Fruit fly (Drosophila melanogaster) whole organism, embryonic: ENCODE data around the gene bmm.

Experiments
- ATbp ChIP-seq: fragments of 200-800 bp; sonication (Bioruptor generic); optimal IDR thresholded peaks from 2 replicates; lab custom pipeline; 2017; ENCODE audit warnings: missing biosample characterization, mild to moderate bottlenecking, missing genetic modification characterization, missing genetic modification reagents
- Awh ChIP-seq: fragments of 200-800 bp; sonication (Bioruptor generic); IDR thresholded peaks from 2 replicates; pipeline ENCODE4, ENCODE4 v1.3.6; 2022; ENCODE audit warnings: missing biosample characterization, missing genetic modification characterization
- Blimp-1 ChIP-seq: fragments of 200-800 bp; sonication (Bioruptor generic); optimal IDR thresholded peaks from 3 replicates; lab custom pipeline; 2018; ENCODE audit warnings: missing biosample characterization, missing genetic modification characterization, mild to moderate bottlenecking, moderate library complexity, missing genetic modification reagents
- BtbVII ChIP-seq: fragments of 200-800 bp; sonication (Bioruptor generic); optimal IDR thresholded peaks from 3 replicates; lab custom pipeline; 2017; ENCODE audit warnings: missing biosample characterization, mild to moderate bottlenecking, missing genetic modification characterization
- Bteb2 ChIP-seq: fragments of 200-800 bp; sonication (Bioruptor generic); optimal IDR thresholded peaks from 2 replicates; lab custom pipeline; 2016; ENCODE audit warnings: missing biosample characterization, missing genetic modification characterization
- CG10654 ChIP-seq: fragments of 200-800 bp; sonication (Bioruptor generic); optimal IDR thresholded peaks from 2 replicates; lab custom pipeline; 2016; ENCODE audit warnings: missing biosample characterization, missing genetic modification characterization
- CG11696 ChIP-seq: fragments of 200-800 bp; sonication (Bioruptor generic); IDR thresholded peaks from 2 replicates; pipeline ENCODE4 v1.3.6; 2022; ENCODE audit warnings: missing biosample characterization, missing genetic modification characterization
- CG1233 ChIP-seq: fragments of 200-800 bp; sonication (Bioruptor generic); optimal IDR thresholded peaks from 4 replicates; lab custom pipeline; 2018; ENCODE audit warnings: missing biosample characterization, mild to moderate bottlenecking, missing genetic modification characterization
- CG12744 ChIP-seq: fragments of 200-800 bp; sonication (Bioruptor generic); optimal IDR thresholded peaks from 2 replicates; lab custom pipeline; 2016; ENCODE audit warnings: missing biosample characterization, missing genetic modification characterization
- CG15073 ChIP-seq: fragments of 200-800 bp; sonication (Bioruptor generic); optimal IDR thresholded peaks from 2 replicates; lab custom pipeline; 2016; ENCODE audit warnings: missing biosample characterization, missing genetic modification characterization
- CG18011 ChIP-seq: fragments of 200-800 bp; sonication (Bioruptor generic); optimal IDR thresholded peaks from 2 replicates; lab custom pipeline; 2017; ENCODE audit warnings: missing biosample characterization, missing genetic modification characterization, mild to moderate bottlenecking, moderate library complexity, missing genotype
- CG2875 ChIP-seq: fragments of 200-800 bp; sonication (Bioruptor generic); optimal IDR thresholded peaks from 2 replicates; lab custom pipeline; 2017; ENCODE audit warnings: missing biosample characterization, mild to moderate bottlenecking, missing genetic modification characterization, missing genetic modification reagents
- CG4707 ChIP-seq: fragments of 200-800 bp; sonication (Bioruptor generic); optimal IDR thresholded peaks from 2 replicates; lab custom pipeline; 2018; ENCODE audit warnings: missing biosample characterization, mild to moderate bottlenecking, missing genetic modification characterization, moderate library complexity
- CG7357 ChIP-seq: fragments of 200-800 bp; sonication (Bioruptor generic); IDR thresholded peaks from 3 replicates; pipeline ENCODE4 v1.3.6; 2022; ENCODE audit warnings: missing biosample characterization, missing genetic modification characterization
- CG7556 ChIP-seq: fragments of 200-800 bp; sonication (Bioruptor generic); optimal IDR thresholded peaks from 2 replicates; lab custom pipeline; 2017; ENCODE audit warnings: missing biosample characterization, mild to moderate bottlenecking, missing genetic modification characterization
- CG7745 ChIP-seq: fragments of 200-800 bp; sonication (Bioruptor generic); optimal IDR thresholded peaks from 2 replicates; lab custom pipeline; 2018; ENCODE audit warnings: missing biosample characterization, mild to moderate bottlenecking, missing genetic modification characterization, moderate library complexity
- CG9215 ChIP-seq: fragments of 200-800 bp; sonication (Bioruptor generic); IDR thresholded peaks from 2 replicates; pipeline ENCODE4 v1.3.6; 2022; ENCODE audit warnings: missing biosample characterization, missing genetic modification characterization
- CTCF ChIP-seq: fragments of 200-800 bp; sonication (Bioruptor generic); optimal IDR thresholded peaks from 2 replicates; lab custom pipeline; 2017; ENCODE audit warnings: missing biosample characterization, mild to moderate bottlenecking, missing genetic modification characterization, moderate library complexity
- CoRest ChIP-seq: fragments of 200-800 bp; sonication (Bioruptor generic); optimal IDR thresholded peaks from 3 replicates; lab custom pipeline; 2018; ENCODE audit warnings: missing biosample characterization, mild to moderate bottlenecking, missing genetic modification characterization, moderate library complexity
- D ChIP-seq, 2 experiments: fragments of 200-800 bp in 1 of 2; fragments of >200 bp in 1 of 2; sonication (Bioruptor generic) in 1 of 2; optimal IDR thresholded peaks; 2 replicates in 1 of 2; 3 replicates in 1 of 2; lab custom pipeline; 2017; ENCODE audit warnings: mild to moderate bottlenecking in 1 of 2, missing biosample characterization in 1 of 2, missing genetic modification characterization in 1 of 2, missing genetic modification reagents in 1 of 2
- Deaf1 ChIP-seq: fragments of 200-800 bp; optimal IDR thresholded peaks from 3 replicates; lab custom pipeline; 2019; ENCODE audit warnings: missing biosample characterization, mild to moderate bottlenecking, missing genetic modification characterization, moderate library complexity
- Dref ChIP-seq: fragments of 200-800 bp; sonication (Bioruptor generic); IDR thresholded peaks from 2 replicates; pipeline ENCODE4 v1.3.6; 2022; ENCODE audit warnings: missing biosample characterization, missing genetic modification characterization
- NFAT ChIP-seq: fragments of 200-800 bp; sonication (Bioruptor generic); IDR thresholded peaks from 2 replicates; pipeline ENCODE4 v1.3.6; 2022; ENCODE audit warnings: missing biosample characterization, missing genetic modification characterization
- Nf-YA ChIP-seq: fragments of 200-800 bp; sonication (Bioruptor generic); IDR thresholded peaks from 2 replicates; pipeline ENCODE4 v1.3.6; 2022; ENCODE audit warnings: missing biosample characterization, missing genetic modification characterization
- Rfx ChIP-seq: fragments of 200-800 bp; sonication (Bioruptor generic); IDR thresholded peaks from 2 replicates; pipeline ENCODE4 v1.3.6; 2022; ENCODE audit warnings: missing biosample characterization, missing genetic modification characterization
- Spps ChIP-seq: fragments of 200-800 bp; sonication (Bioruptor generic); optimal IDR thresholded peaks from 2 replicates; lab custom pipeline; 2018; ENCODE audit warnings: missing biosample characterization, mild to moderate bottlenecking, missing genetic modification characterization
- Sry-δ ChIP-seq: fragments of 200-800 bp; sonication (Bioruptor generic); optimal IDR thresholded peaks from 2 replicates; lab custom pipeline; 2016; ENCODE audit warnings: missing biosample characterization, missing genetic modification characterization
- TFAM ChIP-seq: fragments of 200-800 bp; sonication (Bioruptor generic); optimal IDR thresholded peaks from 2 replicates; lab custom pipeline; 2017; ENCODE audit warnings: missing biosample characterization, missing genetic modification characterization, inconsistent platforms
- ap ChIP-seq: fragments of 200-800 bp; sonication (Bioruptor generic); IDR thresholded peaks from 2 replicates; pipeline ENCODE4 v1.3.6; 2022; ENCODE audit warnings: missing biosample characterization, missing genetic modification characterization
- ara ChIP-seq: fragments of 200-800 bp; sonication (Bioruptor generic); IDR thresholded peaks from 2 replicates; pipeline ENCODE4 v1.3.6; 2022; ENCODE audit warnings: missing biosample characterization, missing genetic modification characterization
- chinmo ChIP-seq: fragments of 200-800 bp; sonication (Bioruptor generic); IDR thresholded peaks from 4 replicates; pipeline ENCODE4 v1.3.6; 2022; ENCODE audit warnings: missing biosample characterization, missing genetic modification characterization; ENCODE audit not compliant: partially characterized antibody
- da ChIP-seq: fragments of 200-800 bp; sonication (Bioruptor generic); optimal IDR thresholded peaks from 2 replicates; lab custom pipeline; 2016; ENCODE audit warnings: missing biosample characterization, missing genetic modification characterization
- eve ChIP-seq, 2 experiments: fragments of >200 bp; optimal IDR thresholded peaks; 2 replicates each; lab custom pipeline; 2017; ENCODE audit warnings: missing biosample characterization in 2 of 2, missing genetic modification characterization in 2 of 2
- fu2 ChIP-seq: fragments of 200-800 bp; sonication (Bioruptor generic); optimal IDR thresholded peaks from 2 replicates; lab custom pipeline; 2016; ENCODE audit warnings: missing biosample characterization, missing genetic modification characterization
- gcm ChIP-seq: fragments of 200-800 bp; sonication (Bioruptor generic); optimal IDR thresholded peaks from 2 replicates; lab custom pipeline; 2019; ENCODE audit warnings: missing biosample characterization, mild to moderate bottlenecking, missing genetic modification characterization, moderate library complexity
- kni ChIP-seq: fragments of 200-800 bp; sonication (Bioruptor generic); optimal IDR thresholded peaks from 3 replicates; lab custom pipeline; 2017; ENCODE audit warnings: mild to moderate bottlenecking, missing biosample characterization, missing genetic modification reagents, missing genetic modification characterization
- mirr ChIP-seq: fragments of 200-800 bp; sonication (Bioruptor generic); optimal IDR thresholded peaks from 3 replicates; lab custom pipeline; 2018; ENCODE audit warnings: missing biosample characterization, mild to moderate bottlenecking, missing genetic modification characterization
- p53 ChIP-seq: fragments of 200-800 bp; sonication (Bioruptor generic); optimal IDR thresholded peaks from 2 replicates; lab custom pipeline; 2016; ENCODE audit warnings: missing biosample characterization, missing genetic modification characterization
- rib ChIP-seq: fragments of 200-800 bp; sonication (Bioruptor generic); IDR thresholded peaks from 2 replicates; pipeline ENCODE4 v1.3.6; 2022; ENCODE audit warnings: missing biosample characterization, missing genetic modification characterization
- stwl ChIP-seq: fragments of 200-800 bp; sonication (Bioruptor generic); optimal IDR thresholded peaks from 3 replicates; lab custom pipeline; 2018; ENCODE audit warnings: missing biosample characterization, mild to moderate bottlenecking, missing genetic modification characterization, moderate library complexity
- tio ChIP-seq: fragments of 200-800 bp; sonication (Bioruptor generic); optimal IDR thresholded peaks from 2 replicates; lab custom pipeline; 2017; ENCODE audit warnings: missing biosample characterization, missing genetic modification characterization, inconsistent platforms
- trem ChIP-seq: fragments of 200-800 bp; optimal IDR thresholded peaks from 3 replicates; lab custom pipeline; 2019; ENCODE audit warnings: missing biosample characterization, mild to moderate bottlenecking, missing genetic modification characterization, moderate library complexity
- usp ChIP-seq: fragments of >200 bp; optimal IDR thresholded peaks from 2 replicates; lab custom pipeline; 2017; ENCODE audit warnings: missing biosample characterization, missing genetic modification characterization
- wdn ChIP-seq: fragments of 200-800 bp; sonication (Bioruptor generic); IDR thresholded peaks from 2 replicates; pipeline ENCODE4 v1.3.6; 2022; ENCODE audit warnings: missing biosample characterization, missing genetic modification characterization
- zfh1 ChIP-seq: fragments of 200-800 bp; sonication (Bioruptor generic); IDR thresholded peaks from 3 replicates; pipeline ENCODE4 v1.3.6; 2022; ENCODE audit warnings: missing biosample characterization, missing genetic modification characterization

Gene bmm

dm6 chr3L:14775711-14776660 is 10.2 kb downstream of the bmm start, which contains the start of gene mop (continued):
- no peak for TF ChIP-seq CG1233 (GFP tag; lab: Kevin White, UChicago)
- no peak for TF ChIP-seq CTCF (GFP tag; lab: Kevin White, UChicago)
- no peak for TF ChIP-seq CG15073 (GFP tag; lab: Kevin White, UChicago)
- TF ChIP-seq Nf-YA (GFP tag; lab: Robert Waterston, UW), result 0 out of 2 replicates have a peak, but pooled peaks have one; percentile 9
- 0 out of 2 replicates have a peak, but pooled peaks have one; percentile 39 for TF ChIP-seq rib (GFP tag; lab: Robert Waterston, UW)
- peak; percentile 43 for TF ChIP-seq Awh (GFP tag; lab: Robert Waterston, UW)
- TF ChIP-seq Bteb2 (GFP tag; lab: Kevin White, UChicago), result peak; percentile 15
- TF ChIP-seq D (optimal IDR thresholded peaks at IDR 0.05; lab: Kevin White, UChicago), result peak; percentile 10
- no peak for TF ChIP-seq D (GFP tag; optimal IDR thresholded peaks at IDR 0.05; lab: Kevin White, UChicago)
- TF ChIP-seq BtbVII, result no peak
- no peak for TF ChIP-seq CG18011
- TF ChIP-seq kni (GFP tag; lab: Kevin White, UChicago), result no peak
- no peak for TF ChIP-seq da
- TF ChIP-seq stwl (tag; lab: Kevin White, UChicago), result peak; percentile 55
- peak; percentile 81 for TF ChIP-seq Rfx
- no peak for TF ChIP-seq CG7556 (GFP tag; lab: Kevin White, UChicago)
- no peak for TF ChIP-seq CG10654 (GFP tag; lab: Kevin White, UChicago)
- no peak for TF ChIP-seq CG2875 (GFP tag; lab: Kevin White, UChicago)
- no peak for TF ChIP-seq mirr (GFP tag; lab: Kevin White, UChicago)
- no peak for TF ChIP-seq ara (GFP tag; lab: Robert Waterston, UW)
- 0 out of 4 replicates have a peak, but pooled peaks have one; percentile 52 for TF ChIP-seq chinmo (GFP tag; lab: Robert Waterston, UW)
- peak; percentile 14 for TF ChIP-seq trem (tag; lab: Kevin White, UChicago)
- TF ChIP-seq p53, result no peak
- no peak for TF ChIP-seq TFAM (GFP tag; lab: Kevin White, UChicago)
- peak; percentile 12 for TF ChIP-seq CoRest (tag; lab: Kevin White, UChicago)
- TF ChIP-seq zfh1 (GFP tag; lab: Robert Waterston, UW), result 0 out of 3 replicates have a peak, but pooled peaks have one; percentile 19
- no peak for TF ChIP-seq Deaf1
- peak; percentile 9 for TF ChIP-seq fu2 (GFP tag; lab: Kevin White, UChicago)
- no peak for TF ChIP-seq CG12744
- TF ChIP-seq, all 482 proteins: peak for 168

DNA sequence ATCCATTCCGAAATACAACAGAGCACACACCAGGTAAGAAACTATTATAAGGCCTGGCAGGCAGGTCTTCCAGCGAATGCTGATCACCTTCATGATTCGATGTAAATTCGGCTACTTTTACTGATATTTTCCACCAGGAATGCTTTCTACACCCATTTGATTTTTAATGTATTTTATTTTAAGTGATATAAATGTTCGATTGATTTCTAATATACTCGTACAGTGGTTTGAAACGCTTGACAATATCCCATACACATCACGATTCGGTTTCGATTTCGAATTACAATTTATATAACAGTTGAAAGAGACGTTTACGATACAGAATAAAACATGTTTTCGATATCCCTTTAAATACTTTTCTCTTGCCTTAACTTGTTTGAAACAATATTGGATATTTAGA is 17.0 kb downstream of the bmm start, which contains the start of gene Mgat4b:
TSS of gene Mgat4b (minus strand) at position 101 of the 400 bp plus-strand sequence.
- TF ChIP-seq CG9215 (GFP tag; lab: Robert Waterston, UW), result no peak
- no peak for TF ChIP-seq wdn (GFP tag; lab: Robert Waterston, UW)
- no peak for TF ChIP-seq gcm (GFP tag; lab: Kevin White, UChicago)
- no peak for TF ChIP-seq Dref (GFP tag; lab: Robert Waterston, UW)
- TF ChIP-seq CG7745 (tag; lab: Kevin White, UChicago), result no peak

DNA sequence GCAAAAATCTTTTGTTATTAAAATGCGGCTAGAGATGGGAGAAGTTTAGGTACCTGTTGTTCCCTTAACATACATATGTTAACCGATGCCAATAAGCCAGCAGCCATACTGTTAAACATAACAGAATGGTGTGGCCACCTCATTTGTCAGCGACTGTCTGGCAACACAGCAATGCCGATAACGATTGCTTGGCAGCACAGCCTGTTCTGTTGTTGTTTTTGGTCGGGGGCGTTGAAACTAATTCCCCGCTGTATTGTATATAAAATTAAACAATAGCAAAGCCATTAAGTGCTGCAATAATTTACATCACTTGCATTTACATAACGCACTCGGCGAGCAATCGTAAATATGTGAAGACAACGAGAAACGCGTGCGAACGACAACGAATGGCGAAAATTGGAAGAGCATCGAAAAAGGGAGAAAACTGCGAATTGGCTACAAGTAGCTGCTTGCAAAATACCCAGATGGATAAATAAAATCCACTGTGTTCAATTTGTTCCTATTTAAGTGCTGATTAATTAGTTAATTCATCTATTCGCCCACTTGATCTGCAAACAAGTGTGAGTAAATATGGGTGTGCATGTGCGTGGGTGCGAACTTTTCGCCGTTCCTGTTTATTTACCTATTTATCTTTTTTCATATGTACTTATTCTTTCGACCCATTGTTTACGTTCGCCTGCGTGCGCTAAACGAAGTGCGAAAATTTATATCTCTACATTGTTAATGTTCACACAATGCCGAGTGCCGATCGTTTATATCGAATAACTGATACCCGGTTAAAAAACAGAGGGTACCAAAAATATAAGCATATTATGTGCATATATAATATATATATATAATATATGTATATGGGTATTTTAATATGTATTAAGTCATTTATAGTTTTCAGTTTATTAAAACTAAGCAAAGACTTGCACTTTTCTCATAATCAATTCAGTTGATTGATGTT is 24.1 kb downstream of the bmm start, which contains the start of the genes Tsen34 and Mgat4a:
TSS of gene Tsen34 (minus strand) at position 8 of the 949 bp plus-strand sequence.
TSS of gene Mgat4a (plus strand) at position 192 of the 949 bp plus-strand sequence.
- TF ChIP-seq CG11696 (GFP tag; lab: Robert Waterston, UW) (0 out of 2 replicates have a peak, but pooled peaks have one; percentile 13), ATbp (GFP tag; lab: Kevin White, UChicago) (no peak), ap (GFP tag; lab: Robert Waterston, UW) (no peak), Sry-δ (GFP tag; lab: Kevin White, UChicago) (peak; percentile 81), usp (GFP tag; lab: Kevin White, UChicago) (no peak), NFAT (GFP tag; lab: Robert Waterston, UW) (peak; percentile 65), Blimp-1 (GFP tag; lab: Kevin White, UChicago) (no peak), CG4707 (GFP tag; lab: Kevin White, UChicago) (no peak), eve (GFP tag; optimal IDR thresholded peaks at IDR 0.05; lab: Kevin White, UChicago) (no peak), Spps (no peak), tio (GFP tag; lab: Kevin White, UChicago) (no peak), CG7357 (GFP tag; lab: Robert Waterston, UW) (no peak)
